Worm (Caenorhabditis elegans): ENCODE measurements around the gene C25B8.8.

Gene C25B8.8

DNA sequence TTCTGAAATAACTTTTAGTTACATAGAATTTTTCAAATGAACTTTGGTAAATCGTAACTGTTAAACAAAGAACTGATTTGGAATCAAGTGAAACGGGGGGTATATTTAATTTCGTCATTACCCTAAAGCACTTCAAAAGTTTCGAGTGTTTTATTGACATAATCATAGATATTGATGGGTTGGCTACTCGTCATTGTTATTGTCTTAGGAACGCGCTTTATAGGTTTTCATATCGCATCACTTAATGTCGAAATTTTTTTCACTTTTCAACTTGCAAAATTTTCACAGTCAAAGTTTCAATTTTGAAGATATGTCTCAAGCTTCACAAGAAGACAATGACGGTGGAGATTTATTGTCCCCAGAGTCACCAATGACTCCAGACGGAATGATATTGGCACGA, 8.9 kb downstream of the C25B8.8 start, which contains the start of gene kqt-1:
kqt-1 (plus strand) TSS at position 301 of the 400 bp plus-strand sequence.
- TF ChIP-seq snpc-4 (tag; optimal IDR thresholded peaks at IDR 0.05) (no peak), egl-13 (tag; optimal IDR thresholded peaks at IDR 0.05) (no peak), F16B12.6 (tag; optimal IDR thresholded peaks at IDR 0.05) (no peak), ceh-82 (tag; optimal IDR thresholded peaks at IDR 0.05) (no peak), lin-13 (GFP tag; optimal IDR thresholded peaks at IDR 0.05) (no peak), nhr-20 (tag; optimal IDR thresholded peaks at IDR 0.05) (no peak), nhr-85 (tag) (no peak), nhr-11 (tag; optimal IDR thresholded peaks at IDR 0.05) (no peak), hlh-4 (tag; optimal IDR thresholded peaks at IDR 0.05) (no peak), nhr-47 (tag; optimal IDR thresholded peaks at IDR 0.05) (no peak), tbx-2 (tag; optimal IDR thresholded peaks at IDR 0.05) (no peak), fkh-8 (tag; optimal IDR thresholded peaks at IDR 0.05) (no peak), irx-1 (tag; optimal IDR thresholded peaks at IDR 0.05) (no peak), swsn-7 (tag; optimal IDR thresholded peaks at IDR 0.05) (no peak), nhr-237 (tag; optimal IDR thresholded peaks at IDR 0.05) (no peak), elt-3 (tag; optimal IDR thresholded peaks at IDR 0.05) (no peak), xbp-1 (tag; optimal IDR thresholded peaks at IDR 0.05) (no peak)

DNA sequence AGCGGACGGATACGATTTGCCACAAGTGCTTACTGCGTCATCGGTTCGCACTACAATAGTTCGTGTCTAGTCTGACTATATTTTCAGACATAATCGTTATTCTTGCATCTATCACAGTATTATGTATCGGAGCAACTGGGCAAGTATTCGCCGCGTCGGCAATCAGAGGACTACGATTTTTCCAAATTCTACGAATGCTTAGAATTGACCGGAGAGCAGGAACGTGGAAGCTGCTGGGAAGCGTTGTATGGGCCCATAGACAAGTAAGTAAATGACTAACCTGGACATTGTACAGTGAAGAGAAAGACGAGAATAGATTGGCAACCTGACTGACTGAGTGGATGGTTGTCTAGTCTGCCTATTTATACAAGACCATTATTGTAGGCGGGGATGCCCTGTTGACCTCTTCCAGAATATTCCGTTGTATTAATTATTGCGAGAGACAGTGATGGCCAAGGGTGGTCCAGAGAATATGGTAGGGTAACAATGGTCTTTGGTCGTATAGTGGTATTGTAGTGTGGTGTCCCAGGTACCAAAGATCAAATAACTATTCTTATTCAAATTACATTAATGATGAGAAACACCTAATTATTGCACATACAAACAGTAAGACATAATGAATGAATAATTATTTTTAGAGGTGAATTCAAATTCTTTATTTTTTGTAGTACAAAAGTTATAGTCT, 12.9 kb downstream of the C25B8.8 start, which contains the start of gene clec-266:
clec-266 (minus strand) TSS at position 364 of the 685 bp plus-strand sequence.
- no peak for TF ChIP-seq ceh-82 (tag; optimal IDR thresholded peaks at IDR 0.05)
- no peak for TF ChIP-seq aha-1 (tag; optimal IDR thresholded peaks at IDR 0.05)
- no peak for TF ChIP-seq grh-1 (GFP tag; IDR thresholded peaks at IDR 0.05)
- no peak for TF ChIP-seq tlp-1 (tag; optimal IDR thresholded peaks at IDR 0.05)
- no peak for TF ChIP-seq nhr-20 (tag; optimal IDR thresholded peaks at IDR 0.05)
- TF ChIP-seq mef-2 (tag; optimal IDR thresholded peaks at IDR 0.05) = no peak
- TF ChIP-seq nhr-85 (tag) = no peak
- TF ChIP-seq fos-1 (tag; optimal IDR thresholded peaks at IDR 0.05) = no peak

DNA sequence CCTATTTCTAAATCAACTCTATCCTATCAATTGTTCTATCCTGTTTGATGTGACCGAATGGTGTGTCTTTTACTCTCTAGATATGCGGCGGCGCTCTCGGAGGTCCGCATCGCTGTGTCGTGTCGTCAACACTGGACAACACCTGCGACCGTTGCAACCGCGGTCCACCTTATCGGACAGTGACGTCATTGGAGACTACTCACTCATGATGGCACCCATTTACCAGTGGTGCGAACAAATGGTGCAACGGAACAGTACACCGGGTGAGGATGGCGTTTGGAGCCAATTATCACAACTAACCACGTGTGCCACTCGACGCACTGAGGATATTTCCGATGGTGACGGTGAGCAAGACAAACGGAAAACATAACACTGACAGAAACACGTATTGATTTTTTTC, 15.5 kb downstream of the C25B8.8 start:
- TF ChIP-seq nhr-90 (tag; optimal IDR thresholded peaks at IDR 0.05; ENCODE audit: poor library complexity) = no peak
- TF ChIP-seq irx-1 (tag; optimal IDR thresholded peaks at IDR 0.05) = no peak
- no peak for TF ChIP-seq aha-1 (tag; optimal IDR thresholded peaks at IDR 0.05)
- no peak for TF ChIP-seq lin-15B (tag; optimal IDR thresholded peaks at IDR 0.05)
- no peak for TF ChIP-seq C04F5.9 (tag; optimal IDR thresholded peaks at IDR 0.05)
- TF ChIP-seq nhr-28 (tag; optimal IDR thresholded peaks at IDR 0.05) = no peak
- no peak for TF ChIP-seq ces-1 (GFP tag; optimal IDR thresholded peaks at IDR 0.05)
- no peak for TF ChIP-seq isw-1 (GFP tag; IDR thresholded peaks at IDR 0.05)
- TF ChIP-seq zip-4 (GFP tag; optimal IDR thresholded peaks at IDR 0.05) = no peak
- TF ChIP-seq ceh-88 (GFP tag; IDR thresholded peaks at IDR 0.05) = no peak
- no peak for TF ChIP-seq hpl-2 (GFP tag; optimal IDR thresholded peaks at IDR 0.05)
- no peak for TF ChIP-seq tbx-2 (tag; optimal IDR thresholded peaks at IDR 0.05)
- no peak for TF ChIP-seq efl-3 (GFP tag; optimal IDR thresholded peaks at IDR 0.05)
- no peak for TF ChIP-seq nhr-76 (tag; optimal IDR thresholded peaks at IDR 0.05)
- no peak for TF ChIP-seq unc-86 (tag; optimal IDR thresholded peaks at IDR 0.05)
- TF ChIP-seq egl-27 (tag; optimal IDR thresholded peaks at IDR 0.05) = no peak

DNA sequence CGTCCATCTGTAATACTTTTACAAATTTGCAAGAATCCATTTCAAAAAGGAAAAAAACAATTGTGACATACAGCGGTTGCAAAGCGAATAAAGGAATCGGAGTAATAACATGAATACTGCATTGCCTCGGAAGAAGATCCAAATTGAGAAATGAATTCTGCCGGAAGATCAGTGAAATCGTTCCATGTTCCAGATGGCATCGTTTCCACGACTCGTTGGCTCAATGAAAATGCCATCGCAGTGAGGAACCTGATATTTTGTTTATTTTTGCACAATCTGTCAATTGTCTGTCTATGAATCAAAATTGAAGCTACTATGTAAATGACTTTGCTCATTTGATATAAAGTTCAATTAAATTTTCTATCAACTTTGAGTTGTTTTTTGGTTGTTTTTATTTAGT, 20.8 kb downstream of the C25B8.8 start:
- TF ChIP-seq dpl-1 (GFP tag; optimal IDR thresholded peaks at IDR 0.05) (no peak), ces-1 (GFP tag; optimal IDR thresholded peaks at IDR 0.05) (no peak), pax-3 (tag; optimal IDR thresholded peaks at IDR 0.05) (no peak), ceh-63 (GFP tag; optimal IDR thresholded peaks at IDR 0.05) (no peak), efl-1 (optimal IDR thresholded peaks at IDR 0.05) (no peak), efl-1 (GFP tag; optimal IDR thresholded peaks at IDR 0.05 in 1 of 2) (no peak), sptf-1 (tag; optimal IDR thresholded peaks at IDR 0.05) (no peak), ets-5 (GFP tag; IDR thresholded peaks at IDR 0.05) (no peak), nhr-28 (tag; optimal IDR thresholded peaks at IDR 0.05) (no peak), alr-1 (tag; optimal IDR thresholded peaks at IDR 0.05; ENCODE audit: borderline replicate concordance) (no peak)
